Worm (Caenorhabditis elegans) whole organism, L4 larva: ENCODE measurements around the gene endu-2.

ENCODE experiments used
- ama-1 ChIP-seq: fragments of 150-350 bp; optimal IDR thresholded peaks from 2 replicates; lab custom pipeline; 2014; ENCODE audit warnings: inconsistent platforms, mixed read lengths
- dmd-9 ChIP-seq: fragments of 200-800 bp; sonication (Bioruptor generic); IDR thresholded peaks from 2 replicates; pipeline ENCODE4 v1.3.6; 2022; ENCODE audit warnings: missing genetic modification reagents, missing genetic modification characterization, missing compliant biosample characterization
- rbr-2 ChIP-seq: sonication (generic microtip); optimal IDR thresholded peaks from 2 replicates; lab custom pipeline; 2016; ENCODE audit warnings: missing genotype, missing genetic modification characterization, missing compliant biosample characterization

- TF ChIP-seq rbr-2 (tag; lab: Kevin White, UChicago) (no peak), dmd-9 (no peak), ama-1 (no peak)
Observed at ce11 chrX:8230579-8230978, 11.5 kb upstream of the endu-2 start.
